Worm (Caenorhabditis elegans): Measurements from ENCODE around the gene Y25C1A.7.

Y25C1A.7 gene

DNA sequence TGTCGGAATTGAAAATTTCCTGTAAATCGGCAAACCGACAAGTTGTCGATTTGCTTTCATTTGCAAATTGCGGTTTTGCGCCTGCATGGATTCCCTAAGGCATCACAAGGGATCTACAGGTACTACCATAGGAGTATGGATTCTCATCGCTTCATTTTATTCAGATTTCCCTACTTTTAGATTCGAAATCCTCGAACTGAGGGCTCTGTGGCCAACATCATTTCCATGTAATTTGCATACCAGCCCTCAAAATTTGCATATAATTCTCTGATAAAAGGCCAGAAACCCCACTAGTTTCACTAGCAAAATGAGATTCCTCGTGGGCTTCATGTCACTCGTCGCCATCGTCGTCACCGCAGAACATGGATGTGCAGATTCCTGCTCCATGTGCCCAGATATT lies 41.5 kb upstream of the Y25C1A.7 start, which contains the start of gene Y25C1A.2:
Gene Y25C1A.2 (plus strand): TSS at position 301 of the 400 bp plus-strand sequence.
- no peak for TF ChIP-seq ZK546.5 (tag; optimal IDR thresholded peaks at IDR 0.05)

DNA sequence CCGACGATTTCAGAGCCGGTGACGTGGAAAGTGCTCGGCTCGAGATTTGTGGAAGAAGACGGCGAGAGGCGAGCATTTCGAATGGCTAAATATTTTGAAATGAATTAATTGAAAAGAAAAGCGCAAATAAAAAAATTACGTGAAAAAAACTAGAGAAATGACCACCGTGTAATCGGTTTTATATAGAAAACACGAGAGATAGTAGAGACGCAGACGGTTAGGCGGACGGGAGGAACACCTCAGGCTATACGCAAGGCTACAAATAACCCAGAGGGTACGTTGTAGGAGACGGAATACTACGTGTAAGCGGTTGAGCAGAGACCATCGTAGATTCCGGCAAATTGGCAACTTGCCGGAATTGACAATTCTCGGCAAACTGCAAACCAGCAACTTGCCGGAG lies 40.3 kb upstream of the Y25C1A.7 start, which contains the start of gene Y25C1A.13:
Gene Y25C1A.13 (minus strand): TSS at position 101 of the 400 bp plus-strand sequence.
- no peak for TF ChIP-seq zag-1 (tag; optimal IDR thresholded peaks at IDR 0.05)
- no peak for TF ChIP-seq nhr-21 (tag; optimal IDR thresholded peaks at IDR 0.05)
- TF ChIP-seq fos-1 (tag; optimal IDR thresholded peaks at IDR 0.05): no peak
- no peak for TF ChIP-seq mdl-1 (tag; optimal IDR thresholded peaks at IDR 0.05)
- TF ChIP-seq nhr-11 (tag; optimal IDR thresholded peaks at IDR 0.05): no peak
- peak; percentile 18 for TF ChIP-seq F13H6.1 (tag; optimal IDR thresholded peaks at IDR 0.05)

DNA sequence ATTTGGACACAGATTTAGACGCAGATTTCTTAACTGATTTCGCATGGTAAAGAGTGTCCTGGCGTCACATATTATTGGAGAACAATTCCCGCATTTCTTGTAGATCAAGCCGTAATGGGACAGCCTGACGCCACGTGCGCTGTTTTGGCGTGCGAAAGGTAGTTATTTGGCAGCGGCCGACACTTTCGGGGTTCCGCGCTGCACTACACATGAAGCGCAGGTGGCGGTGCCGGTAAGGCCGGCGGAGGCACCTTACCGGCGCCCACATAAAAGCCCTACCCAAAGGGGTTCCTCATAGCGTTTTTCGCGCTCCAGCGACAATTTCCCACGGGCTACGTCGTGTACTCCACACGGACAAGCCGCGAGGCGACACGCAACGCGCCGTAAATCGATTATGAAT lies 39.2 kb upstream of the Y25C1A.7 start:
- TF ChIP-seq sem-4 (tag; optimal IDR thresholded peaks at IDR 0.05) (no peak), R02D3.7 (tag; optimal IDR thresholded peaks at IDR 0.05) (no peak), sma-9 (GFP tag; optimal IDR thresholded peaks at IDR 0.05) (no peak), sma-9 (tag; optimal IDR thresholded peaks at IDR 0.05) (no peak), dmd-4 (tag; optimal IDR thresholded peaks at IDR 0.05) (no peak), nhr-12 (tag; optimal IDR thresholded peaks at IDR 0.05) (no peak), mdl-1 (tag; optimal IDR thresholded peaks at IDR 0.05) (no peak), unc-39 (tag; optimal IDR thresholded peaks at IDR 0.05) (no peak), Y55F3AM.14 (GFP tag; optimal IDR thresholded peaks at IDR 0.05) (no peak), ZK546.5 (tag; optimal IDR thresholded peaks at IDR 0.05) (no peak), ztf-4 (tag; optimal IDR thresholded peaks at IDR 0.05) (no peak), blmp-1 (tag; optimal IDR thresholded peaks at IDR 0.05; ENCODE audit: insufficient read depth) (no peak), C34F6.9 (tag; optimal IDR thresholded peaks at IDR 0.05) (no peak), mab-5 (tag; optimal IDR thresholded peaks at IDR 0.05) (no peak), lin-39 (tag; optimal IDR thresholded peaks at IDR 0.05) (no peak), elt-1 (tag; optimal IDR thresholded peaks at IDR 0.05) (no peak), nhr-23 (tag; optimal IDR thresholded peaks at IDR 0.05) (no peak), nhr-25 (tag; optimal IDR thresholded peaks at IDR 0.05) (no peak), crh-2 (tag; optimal IDR thresholded peaks at IDR 0.05) (no peak), alr-1 (tag; optimal IDR thresholded peaks at IDR 0.05) (no peak), zag-1 (tag; optimal IDR thresholded peaks at IDR 0.05) (no peak)

DNA sequence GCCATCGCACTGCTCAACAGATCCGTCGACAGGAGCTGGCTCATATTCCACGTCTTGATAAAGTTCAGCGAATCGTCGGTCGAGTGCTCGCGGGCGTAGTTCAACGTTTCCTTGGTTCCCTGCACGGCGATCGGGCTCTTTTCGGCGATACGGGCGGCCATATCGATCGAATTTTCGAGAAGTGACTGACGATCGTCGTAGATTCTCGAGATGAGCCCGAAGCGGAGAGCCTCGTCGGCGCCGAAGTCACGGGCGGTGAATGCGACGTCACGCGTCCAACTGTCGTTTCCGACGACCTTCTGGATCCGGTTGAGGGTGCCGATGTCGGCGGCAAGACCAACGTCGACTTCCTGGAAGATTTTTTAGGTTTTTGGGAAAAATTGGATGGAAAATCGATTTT lies 38.7 kb upstream of the Y25C1A.7 start:
- TF ChIP-seq mab-5 (tag; optimal IDR thresholded peaks at IDR 0.05) (no peak), blmp-1 (tag; optimal IDR thresholded peaks at IDR 0.05; ENCODE audit: insufficient read depth) (no peak), R02D3.7 (tag; optimal IDR thresholded peaks at IDR 0.05) (no peak), lin-13 (GFP tag; optimal IDR thresholded peaks at IDR 0.05) (no peak), unc-39 (tag; optimal IDR thresholded peaks at IDR 0.05) (no peak), ceh-16 (tag; optimal IDR thresholded peaks at IDR 0.05) (no peak), unc-62 (GFP tag; optimal IDR thresholded peaks at IDR 0.05) (no peak), ceh-82 (tag; optimal IDR thresholded peaks at IDR 0.05) (no peak), elt-1 (tag; optimal IDR thresholded peaks at IDR 0.05) (no peak), nhr-237 (tag; optimal IDR thresholded peaks at IDR 0.05) (no peak)

DNA sequence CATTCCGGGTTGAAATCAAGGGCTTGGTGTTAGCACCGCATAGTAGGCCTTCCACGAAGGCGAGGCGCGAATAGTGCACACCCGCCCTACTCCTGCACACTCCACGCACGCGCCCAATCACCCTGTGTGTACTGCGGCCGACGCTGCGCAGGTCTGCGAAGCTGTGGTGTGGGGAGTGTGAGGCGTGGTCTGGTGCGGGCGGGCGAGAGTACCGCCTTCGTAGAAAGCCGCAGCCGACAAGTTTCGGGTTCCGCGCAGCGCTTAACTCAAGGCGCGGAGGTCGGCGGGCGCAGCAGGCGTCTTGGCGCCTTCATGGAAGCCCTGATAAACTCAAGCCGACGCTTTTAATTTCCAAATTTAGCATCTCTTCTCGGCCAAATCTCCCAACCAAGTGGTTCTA lies 37.2 kb upstream of the Y25C1A.7 start:
- TF ChIP-seq skn-1 (tag; optimal IDR thresholded peaks at IDR 0.05): no peak
- TF ChIP-seq nhr-25 (tag; optimal IDR thresholded peaks at IDR 0.05): no peak
- no peak for TF ChIP-seq nhr-129 (tag; optimal IDR thresholded peaks at IDR 0.05)
- no peak for TF ChIP-seq nhr-12 (tag; optimal IDR thresholded peaks at IDR 0.05)
- no peak for TF ChIP-seq lin-39 (tag; optimal IDR thresholded peaks at IDR 0.05)
- no peak for TF ChIP-seq lsy-2 (tag; optimal IDR thresholded peaks at IDR 0.05)
- no peak for TF ChIP-seq ama-1 (optimal IDR thresholded peaks at IDR 0.05)

DNA sequence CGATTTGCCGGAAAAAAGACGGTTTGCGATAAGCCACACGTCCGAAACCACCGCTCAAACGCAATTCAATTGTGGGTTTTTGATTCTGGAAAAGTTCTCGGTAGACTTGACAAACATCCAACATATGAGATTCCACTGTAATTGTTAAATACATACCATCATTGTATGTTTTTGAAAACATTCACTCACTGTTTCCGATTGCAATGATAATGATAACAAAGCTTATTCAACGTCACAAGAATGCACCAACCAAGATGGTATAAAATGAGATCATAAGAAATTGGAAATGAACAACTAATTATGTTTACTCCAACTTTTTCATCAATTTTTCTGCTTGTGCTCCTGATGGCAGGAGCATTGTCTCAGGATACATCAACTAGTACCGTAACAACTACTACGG lies 34.9 kb upstream of the Y25C1A.7 start, which contains the start of gene clec-122:
Gene clec-122 (plus strand): TSS at position 301 of the 400 bp plus-strand sequence.
- no peak for TF ChIP-seq nhr-77 (tag; optimal IDR thresholded peaks at IDR 0.05)
- no peak for TF ChIP-seq unc-62 (GFP tag; optimal IDR thresholded peaks at IDR 0.05)
- TF ChIP-seq alr-1 (tag; optimal IDR thresholded peaks at IDR 0.05): no peak
- TF ChIP-seq lin-11 (tag; optimal IDR thresholded peaks at IDR 0.05): no peak
- no peak for TF ChIP-seq peb-1 (tag; optimal IDR thresholded peaks at IDR 0.05)
- no peak for TF ChIP-seq mbf-1 (tag; optimal IDR thresholded peaks at IDR 0.05)
- no peak for TF ChIP-seq Y55F3AM.14 (GFP tag; optimal IDR thresholded peaks at IDR 0.05)
- TF ChIP-seq ztf-4 (tag; optimal IDR thresholded peaks at IDR 0.05): no peak
- no peak for TF ChIP-seq sma-9 (GFP tag; optimal IDR thresholded peaks at IDR 0.05)
- TF ChIP-seq sma-9 (tag; optimal IDR thresholded peaks at IDR 0.05): no peak
- no peak for TF ChIP-seq gmeb-1 (tag; optimal IDR thresholded peaks at IDR 0.05)
